Worm (Caenorhabditis elegans) whole organism, midembryonic: ENCODE measurements around the gene zyg-8.
A peak's percentile ranks its signal among the peaks of the same experiment; 100 is the strongest.

Experiments used
- cog-1 ChIP-seq: sonication (generic microtip); optimal IDR thresholded peaks from 2 replicates; lab custom pipeline; 2016; ENCODE audit warnings: missing genetic modification characterization, missing compliant biosample characterization
- klf-2 ChIP-seq: fragments of 200-800 bp; sonication (Bioruptor generic); conservative IDR thresholded peaks from 2 replicates; pipeline ENCODE4 v1.3.6; 2022; ENCODE audit warnings: missing genetic modification reagents, missing genetic modification characterization, missing compliant biosample characterization

zyg-8 gene

ce11 chrIII:12121177-12121576 lies 59.7 kb downstream of the zyg-8 start:
- peak; percentile 3 for TF ChIP-seq cog-1 (tag; lab: Kevin White, UChicago)
- TF ChIP-seq klf-2 (GFP tag; lab: Robert Waterston, UW): no peak
